Fruit fly (Drosophila melanogaster): Measurements from ENCODE around the gene Ir7f.

The Ir7f gene

DNA sequence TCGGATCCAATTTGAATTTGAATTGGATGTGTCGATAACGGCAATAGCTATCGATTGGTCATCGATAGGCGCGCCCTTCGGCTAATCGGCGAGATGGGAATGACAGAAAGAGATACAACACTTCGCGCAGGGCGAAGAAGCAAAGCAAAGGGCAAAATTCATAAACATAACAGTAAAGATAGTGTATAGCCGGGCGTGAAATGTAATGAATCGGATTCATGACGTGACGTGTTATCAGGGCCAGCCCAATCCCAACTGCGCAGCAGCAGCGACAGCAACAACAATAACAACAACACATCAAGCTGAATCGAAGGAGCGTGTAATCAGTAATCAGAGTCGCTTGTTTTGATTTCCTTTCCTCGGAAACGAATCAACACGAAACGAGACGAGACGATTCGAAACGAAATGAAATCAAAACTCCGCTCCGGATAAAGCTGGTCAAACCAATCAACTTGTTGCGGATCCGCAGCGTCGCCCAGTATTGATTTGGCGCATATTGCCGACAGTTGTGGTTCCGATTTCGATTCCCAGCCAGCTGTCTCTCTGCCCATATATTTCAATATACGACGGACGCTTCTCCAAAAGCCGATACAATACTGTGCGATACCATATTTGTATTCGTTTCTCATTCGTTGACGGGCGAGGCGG lies 28.3 kb upstream of the Ir7f start, which contains the start of gene snz (continued):
- no peak for TF ChIP-seq CG3847 (GFP tag; IDR thresholded peaks at IDR 0.05)
- TF ChIP-seq CG6791 (GFP tag; IDR thresholded peaks at IDR 0.05; ENCODE audit: partially characterized antibody) = peak; percentile 81
- no peak for TF ChIP-seq CG14965 (GFP tag; optimal IDR thresholded peaks at IDR 0.05; ENCODE audit: borderline replicate concordance)
- TF ChIP-seq NFAT (GFP tag; IDR thresholded peaks at IDR 0.05) = no peak
- TF ChIP-seq CG2712 (tag; optimal IDR thresholded peaks at IDR 0.05) = peak; percentile 44
- TF ChIP-seq Ptx1 (GFP tag; IDR thresholded peaks at IDR 0.05) = no peak
- peak; percentile 25 for TF ChIP-seq CG15514 (GFP tag; optimal IDR thresholded peaks at IDR 0.05)
- no peak for TF ChIP-seq CG6272 (GFP tag; IDR thresholded peaks at IDR 0.05)
- TF ChIP-seq knrl (GFP tag; IDR thresholded peaks at IDR 0.05; ENCODE audit: partially characterized antibody) = peak; percentile 57; the same call in 2 of the 3 replicates
- no peak for TF ChIP-seq nau (GFP tag; optimal IDR thresholded peaks at IDR 0.05)
- TF ChIP-seq bsh (GFP tag; optimal IDR thresholded peaks at IDR 0.05) = no peak
- peak; percentile 85 for TF ChIP-seq onecut (GFP tag; IDR thresholded peaks at IDR 0.05)
- TF ChIP-seq esg (GFP tag; conservative IDR thresholded peaks at IDR 0.05) = no peak
- peak; percentile 74 for TF ChIP-seq Scr (GFP tag; IDR thresholded peaks at IDR 0.05; ENCODE audit: partially characterized antibody)
- TF ChIP-seq CG1832 (GFP tag; optimal IDR thresholded peaks at IDR 0.05) = no peak
- TF ChIP-seq CG2129 (GFP tag; IDR thresholded peaks at IDR 0.05; ENCODE audit: partially characterized antibody) = peak; percentile 29; the same call in 1 of the 2 replicates
- TF ChIP-seq CG8089 (GFP tag; optimal IDR thresholded peaks at IDR 0.05) = no peak
- no peak for TF ChIP-seq CG30403 (GFP tag; optimal IDR thresholded peaks at IDR 0.05)
- TF ChIP-seq HHEX (GFP tag; optimal IDR thresholded peaks at IDR 0.05) = no peak
- peak; percentile 68; the same call in 2 of the 3 replicates for TF ChIP-seq zen2 (GFP tag; IDR thresholded peaks at IDR 0.05; ENCODE audit: partially characterized antibody)
- TF ChIP-seq E2f1 (GFP tag; IDR thresholded peaks at IDR 0.05) = no peak
- TF ChIP-seq fd96Cb (tag; optimal IDR thresholded peaks at IDR 0.05) = no peak
- no peak for TF ChIP-seq CG4820 (GFP tag; optimal IDR thresholded peaks at IDR 0.05)
- peak; percentile 69 for TF ChIP-seq grn (GFP tag; optimal IDR thresholded peaks at IDR 0.05)
- no peak for TF ChIP-seq CG7928 (GFP tag; optimal IDR thresholded peaks at IDR 0.05)
- no peak for TF ChIP-seq dimm (GFP tag; IDR thresholded peaks at IDR 0.05)
- TF ChIP-seq Xrp1 (GFP tag; IDR thresholded peaks at IDR 0.05) = no peak
- no peak for TF ChIP-seq CG6854 (GFP tag; optimal IDR thresholded peaks at IDR 0.05)
- TF ChIP-seq Xbp1 (GFP tag; optimal IDR thresholded peaks at IDR 0.05) = peak; percentile 5
- TF ChIP-seq Ada2b (GFP tag; IDR thresholded peaks at IDR 0.05) = no peak
- no peak for TF ChIP-seq dati (GFP tag; IDR thresholded peaks at IDR 0.05)
- TF ChIP-seq Myb (GFP tag; optimal IDR thresholded peaks at IDR 0.05) = peak; percentile 88
- TF ChIP-seq trh (GFP tag; optimal IDR thresholded peaks at IDR 0.05) = no peak
- TF ChIP-seq CG9932 (GFP tag; IDR thresholded peaks at IDR 0.05) = 0 out of 2 replicates have a peak, but pooled peaks have one; percentile 5
- no peak for TF ChIP-seq H2.0 (GFP tag; IDR thresholded peaks at IDR 0.05)
- peak; percentile 75 for TF ChIP-seq mld (GFP tag; IDR thresholded peaks at IDR 0.05; ENCODE audit: partially characterized antibody)
- TF ChIP-seq HLH3B (GFP tag; IDR thresholded peaks at IDR 0.05) = no peak
- TF ChIP-seq CG1233 (GFP tag; optimal IDR thresholded peaks at IDR 0.05) = no peak
- no peak for TF ChIP-seq dmrt99B (tag; optimal IDR thresholded peaks at IDR 0.05)
- TF ChIP-seq Deaf1 (tag; optimal IDR thresholded peaks at IDR 0.05) = peak; percentile 94
- no peak for TF ChIP-seq org-1 (GFP tag; optimal IDR thresholded peaks at IDR 0.05)
- TF ChIP-seq aop (GFP tag; IDR thresholded peaks at IDR 0.05) = no peak
- TF ChIP-seq slp2 (GFP tag; optimal IDR thresholded peaks at IDR 0.05) = no peak
- no peak for TF ChIP-seq Lhr (GFP tag; optimal IDR thresholded peaks at IDR 0.05)
- TF ChIP-seq CG42726 (GFP tag; IDR thresholded peaks at IDR 0.05; ENCODE audit: partially characterized antibody) = peak; percentile 42; the same call in 1 of the 2 replicates
- TF ChIP-seq ap (GFP tag; IDR thresholded peaks at IDR 0.05) = no peak
- no peak for TF ChIP-seq odd (GFP tag; optimal IDR thresholded peaks at IDR 0.05)
- TF ChIP-seq nerfin-2 (GFP tag; IDR thresholded peaks at IDR 0.05; ENCODE audit: partially characterized antibody) = peak; percentile 65
- no peak for TF ChIP-seq CG8478 (optimal IDR thresholded peaks at IDR 0.05)
- TF ChIP-seq Optix (GFP tag; IDR thresholded peaks at IDR 0.05) = no peak
